Worm (Caenorhabditis elegans): ENCODE results near the gene unc-83.

- TF ChIP-seq ztf-11 (tag; optimal IDR thresholded peaks at IDR 0.05), result no peak
- TF ChIP-seq unc-62 (GFP tag; optimal IDR thresholded peaks at IDR 0.05 in 1 of 2), result no peak
- no peak for TF ChIP-seq unc-62 (tag; optimal IDR thresholded peaks at IDR 0.05)
- TF ChIP-seq nhr-28 (tag; optimal IDR thresholded peaks at IDR 0.05), result peak; percentile 72
- no peak for TF ChIP-seq nhr-11 (tag; optimal IDR thresholded peaks at IDR 0.05)
- TF ChIP-seq fos-1 (tag; optimal IDR thresholded peaks at IDR 0.05), result no peak
- no peak for TF ChIP-seq dmd-8 (GFP tag; IDR thresholded peaks at IDR 0.05)
- no peak for TF ChIP-seq fkh-10 (GFP tag; optimal IDR thresholded peaks at IDR 0.05)
Measured at ce11 chrV:6476026-6476425, 11.2 kb downstream of the unc-83 start.
